Worm (Caenorhabditis elegans): ENCODE results near the gene acdh-10.

The acdh-10 gene

ce11 chrX:17205853-17206252 is 8.8 kb downstream of the acdh-10 start:
- TF ChIP-seq unc-120 (tag; optimal IDR thresholded peaks at IDR 0.05; ENCODE audit: poor library complexity, severe bottlenecking) (no peak), blmp-1 (tag; optimal IDR thresholded peaks at IDR 0.05) (no peak), nhr-28 (tag; optimal IDR thresholded peaks at IDR 0.05) (no peak)

ce11 chrX:17203399-17203798 is 11.3 kb downstream of the acdh-10 start:
- no peak for TF ChIP-seq lsy-2 (tag; optimal IDR thresholded peaks at IDR 0.05)

- TF ChIP-seq nhr-2 (tag; optimal IDR thresholded peaks at IDR 0.05) (no peak), unc-120 (tag; optimal IDR thresholded peaks at IDR 0.05; ENCODE audit: poor library complexity, severe bottlenecking) (no peak), ceh-39 (tag; optimal IDR thresholded peaks at IDR 0.05) (no peak), snpc-4 (tag; optimal IDR thresholded peaks at IDR 0.05) (no peak), bed-3 (GFP tag; optimal IDR thresholded peaks at IDR 0.05) (no peak), elt-3 (tag; optimal IDR thresholded peaks at IDR 0.05) (no peak), nhr-76 (tag; optimal IDR thresholded peaks at IDR 0.05) (no peak), blmp-1 (tag; optimal IDR thresholded peaks at IDR 0.05) (no peak), sptf-1 (tag; optimal IDR thresholded peaks at IDR 0.05) (no peak), sem-2 (GFP tag; optimal IDR thresholded peaks at IDR 0.05) (no peak), ztf-11 (tag; optimal IDR thresholded peaks at IDR 0.05) (no peak), cnd-1 (tag; optimal IDR thresholded peaks at IDR 0.05) (no peak), nhr-237 (tag; optimal IDR thresholded peaks at IDR 0.05) (no peak), drap-1 (GFP tag; optimal IDR thresholded peaks at IDR 0.05) (no peak), M03D4.4 (tag; optimal IDR thresholded peaks at IDR 0.05) (no peak), hlh-1 (tag; optimal IDR thresholded peaks at IDR 0.05) (no peak), elt-1 (tag; optimal IDR thresholded peaks at IDR 0.05; ENCODE audit: borderline replicate concordance, insufficient read depth) (no peak), lsy-2 (tag; optimal IDR thresholded peaks at IDR 0.05) (no peak), mls-2 (tag; optimal IDR thresholded peaks at IDR 0.05) (no peak)
Measured at ce11 chrX:17197824-17198223, 16.9 kb downstream of the acdh-10 start.

- TF ChIP-seq mep-1 (tag; optimal IDR thresholded peaks at IDR 0.05), result no peak
Measured at ce11 chrX:17195080-17195479, 19.6 kb downstream of the acdh-10 start, which contains the start of gene B0302.5. TSS of gene B0302.5 (minus strand) at chrX:17195137.

ce11 chrX:17185696-17186430 is 28.8 kb downstream of the acdh-10 start, which contains the start of gene sid-3:
TSS of gene sid-3 (plus strand) at chrX:17186380.
- TF ChIP-seq blmp-1 (tag; optimal IDR thresholded peaks at IDR 0.05) (no peak), nhr-237 (tag; optimal IDR thresholded peaks at IDR 0.05) (no peak), zip-8 (tag; optimal IDR thresholded peaks at IDR 0.05) (no peak), mep-1 (tag; optimal IDR thresholded peaks at IDR 0.05) (no peak), nhr-76 (tag; optimal IDR thresholded peaks at IDR 0.05) (no peak), pha-4 (tag; optimal IDR thresholded peaks at IDR 0.05) (no peak), nhr-12 (tag; optimal IDR thresholded peaks at IDR 0.05) (no peak), snpc-4 (tag; optimal IDR thresholded peaks at IDR 0.05) (no peak), ceh-83 (GFP tag; optimal IDR thresholded peaks at IDR 0.05) (no peak)

ce11 chrX:17184363-17184762 is 30.3 kb downstream of the acdh-10 start:
- TF ChIP-seq sptf-1 (tag; optimal IDR thresholded peaks at IDR 0.05) (peak; percentile 53), nhr-76 (tag; optimal IDR thresholded peaks at IDR 0.05) (no peak), hlh-1 (tag; optimal IDR thresholded peaks at IDR 0.05) (peak; percentile 48), mep-1 (tag; optimal IDR thresholded peaks at IDR 0.05) (peak; percentile 59), ces-1 (GFP tag; optimal IDR thresholded peaks at IDR 0.05) (peak; percentile 69), elt-1 (tag; optimal IDR thresholded peaks at IDR 0.05; ENCODE audit: borderline replicate concordance, insufficient read depth) (no peak), sem-2 (GFP tag; optimal IDR thresholded peaks at IDR 0.05) (no peak), lsy-2 (tag; optimal IDR thresholded peaks at IDR 0.05) (peak; percentile 38), elt-3 (tag; optimal IDR thresholded peaks at IDR 0.05) (peak; percentile 21), nhr-237 (tag; optimal IDR thresholded peaks at IDR 0.05) (peak; percentile 80), unc-120 (tag; optimal IDR thresholded peaks at IDR 0.05; ENCODE audit: poor library complexity, severe bottlenecking) (peak; percentile 52), M03D4.4 (tag; optimal IDR thresholded peaks at IDR 0.05) (peak; percentile 1), lin-13 (tag; optimal IDR thresholded peaks at IDR 0.05) (peak; percentile 45), pha-4 (tag; optimal IDR thresholded peaks at IDR 0.05) (peak; percentile 92), mls-2 (tag; optimal IDR thresholded peaks at IDR 0.05) (no peak), drap-1 (GFP tag; optimal IDR thresholded peaks at IDR 0.05) (peak; percentile 51)

All from whole organism, mixed stage, embryonic.